Fruit fly (Drosophila melanogaster) whole organism, embryonic: ENCODE results near the gene Bruce.
A peak's percentile ranks its signal among the peaks of the same experiment; 100 is the strongest.

ENCODE experiments used
- CG10543 ChIP-seq: fragments of 200-800 bp; sonication (Bioruptor generic); optimal IDR thresholded peaks from 3 replicates; lab custom pipeline; 2017; ENCODE audit warnings: missing biosample characterization, mild to moderate bottlenecking, missing genetic modification characterization, moderate library complexity
- CG10654 ChIP-seq: fragments of 200-800 bp; sonication (Bioruptor generic); optimal IDR thresholded peaks from 2 replicates; lab custom pipeline; 2016; ENCODE audit warnings: missing biosample characterization, missing genetic modification characterization
- CG11247 ChIP-seq: fragments of 200-800 bp; sonication (Bioruptor generic); IDR thresholded peaks from 2 replicates; pipeline ENCODE4 v1.3.6; 2022; ENCODE audit warnings: missing biosample characterization, missing genetic modification characterization
- CG12659 ChIP-seq: fragments of 200-800 bp; sonication (Bioruptor generic); optimal IDR thresholded peaks from 3 replicates; lab custom pipeline; 2017; ENCODE audit warnings: mild to moderate bottlenecking, missing biosample characterization, missing genetic modification reagents, missing genetic modification characterization
- CG13296 ChIP-seq: fragments of 200-800 bp; sonication (Bioruptor generic); optimal IDR thresholded peaks from 3 replicates; lab custom pipeline; 2018; ENCODE audit warnings: missing biosample characterization, mild to moderate bottlenecking, missing genetic modification characterization
- CG13775 ChIP-seq: fragments of 200-800 bp; sonication (Bioruptor generic); optimal IDR thresholded peaks from 3 replicates; lab custom pipeline; 2017; ENCODE audit warnings: missing biosample characterization, mild to moderate bottlenecking, missing genetic modification characterization
- CG1529 ChIP-seq: fragments of 200-800 bp; sonication (Bioruptor generic); optimal IDR thresholded peaks from 3 replicates; lab custom pipeline; 2018; ENCODE audit warnings: missing biosample characterization, missing genetic modification characterization
- CG15479 ChIP-seq: fragments of 200-800 bp; sonication (Bioruptor generic); optimal IDR thresholded peaks from 3 replicates; lab custom pipeline; 2019; ENCODE audit warnings: missing biosample characterization, mild to moderate bottlenecking, missing genetic modification characterization, moderate library complexity
- CG16779 ChIP-seq: fragments of 200-800 bp; sonication (Bioruptor generic); IDR thresholded peaks from 2 replicates; pipeline ENCODE4 v1.3.6; 2022; ENCODE audit warnings: missing biosample characterization, missing genetic modification characterization
- CG17359 ChIP-seq: fragments of 200-800 bp; sonication (Bioruptor generic); optimal IDR thresholded peaks from 3 replicates; lab custom pipeline; 2018; ENCODE audit warnings: missing biosample characterization, mild to moderate bottlenecking, missing genetic modification characterization, moderate library complexity
- CG17361 ChIP-seq: fragments of 200-800 bp; sonication (Bioruptor generic); IDR thresholded peaks from 3 replicates; pipeline ENCODE4 v1.3.6; 2022; ENCODE audit warnings: missing biosample characterization, missing genetic modification characterization
- CG2199 ChIP-seq: fragments of 200-800 bp; sonication (Bioruptor generic); IDR thresholded peaks from 3 replicates; pipeline ENCODE4 v1.3.6; 2022; ENCODE audit warnings: missing biosample characterization, missing genetic modification characterization
- CG2202 ChIP-seq: fragments of 200-800 bp; sonication (Bioruptor generic); optimal IDR thresholded peaks from 2 replicates; lab custom pipeline; 2018; ENCODE audit warnings: missing biosample characterization, mild to moderate bottlenecking, missing genetic modification characterization
- CG31365 ChIP-seq: fragments of 200-800 bp; sonication (Bioruptor generic); optimal IDR thresholded peaks from 2 replicates; lab custom pipeline; 2018; ENCODE audit warnings: missing biosample characterization, mild to moderate bottlenecking, missing genetic modification characterization
- CG32767 ChIP-seq: fragments of 200-800 bp; sonication (Bioruptor generic); IDR thresholded peaks from 2 replicates; pipeline ENCODE4 v1.3.6; 2022; ENCODE audit warnings: missing biosample characterization, missing genetic modification characterization
- CG4404 ChIP-seq: fragments of 200-800 bp; sonication (Bioruptor generic); IDR thresholded peaks from 2 replicates; pipeline ENCODE4 v1.3.6; 2022; ENCODE audit warnings: missing biosample characterization, missing genetic modification characterization
- CG6254 ChIP-seq: fragments of 200-800 bp; sonication (Bioruptor generic); optimal IDR thresholded peaks from 3 replicates; lab custom pipeline; 2017; ENCODE audit warnings: mild to moderate bottlenecking, missing biosample characterization, missing genetic modification reagents, missing genetic modification characterization
- CG7271 ChIP-seq: fragments of 200-800 bp; sonication (Bioruptor generic); optimal IDR thresholded peaks from 2 replicates; lab custom pipeline; 2018; ENCODE audit warnings: missing biosample characterization, mild to moderate bottlenecking, missing genetic modification characterization, moderate library complexity
- CG7839 ChIP-seq: fragments of 200-800 bp; sonication (Bioruptor generic); optimal IDR thresholded peaks from 3 replicates; lab custom pipeline; 2018; ENCODE audit warnings: missing biosample characterization, mild to moderate bottlenecking, missing genetic modification characterization, moderate library complexity
- CG7987 ChIP-seq: fragments of 200-800 bp; sonication (Bioruptor generic); optimal IDR thresholded peaks from 2 replicates; lab custom pipeline; 2018; ENCODE audit warnings: missing biosample characterization, mild to moderate bottlenecking, missing genetic modification characterization, moderate library complexity
- CG9727 ChIP-seq: fragments of 200-800 bp; sonication (Bioruptor generic); optimal IDR thresholded peaks from 3 replicates; lab custom pipeline; 2017; ENCODE audit warnings: missing biosample characterization, mild to moderate bottlenecking, missing genetic modification characterization
- Dek ChIP-seq: fragments of 200-800 bp; sonication (Bioruptor generic); optimal IDR thresholded peaks from 3 replicates; lab custom pipeline; 2019; ENCODE audit warnings: missing biosample characterization, mild to moderate bottlenecking, missing genetic modification characterization, moderate library complexity
- HLH4C ChIP-seq: fragments of 200-800 bp; sonication (Bioruptor generic); IDR thresholded peaks from 3 replicates; pipeline ENCODE4 v1.3.6; 2022; ENCODE audit warnings: missing biosample characterization, missing genetic modification characterization; ENCODE audit not compliant: partially characterized antibody
- HLHmδ ChIP-seq: fragments of 200-800 bp; sonication (Bioruptor generic); optimal IDR thresholded peaks from 2 replicates; lab custom pipeline; 2018; ENCODE audit warnings: missing biosample characterization, mild to moderate bottlenecking, missing genetic modification characterization, moderate library complexity
- Hand ChIP-seq: fragments of 200-800 bp; sonication (Bioruptor generic); optimal IDR thresholded peaks from 2 replicates; lab custom pipeline; 2017; ENCODE audit warnings: mild to moderate bottlenecking, missing biosample characterization, missing genetic modification reagents, missing genetic modification characterization
- Max ChIP-seq: fragments of 200-800 bp; sonication (Bioruptor generic); optimal IDR thresholded peaks from 2 replicates; lab custom pipeline; 2016; ENCODE audit warnings: missing biosample characterization, mild to moderate bottlenecking, missing genetic modification characterization
- Med ChIP-seq: fragments of 200-800 bp; sonication (Bioruptor generic); peaks from one replicate; lab custom pipeline; 2016; ENCODE audit warnings: missing biosample characterization, missing genetic modification characterization, mild to moderate bottlenecking, inconsistent platforms, moderate library complexity
- Myb ChIP-seq: fragments of 200-800 bp; sonication (Bioruptor generic); optimal IDR thresholded peaks from 2 replicates; lab custom pipeline; 2016; ENCODE audit warnings: missing biosample characterization, missing genetic modification characterization
- NC2α ChIP-seq: fragments of 200-800 bp; sonication (Bioruptor generic); optimal IDR thresholded peaks from 2 replicates; lab custom pipeline; 2016; ENCODE audit warnings: missing biosample characterization, missing genetic modification characterization
- NC2β ChIP-seq: fragments of 200-800 bp; sonication (Bioruptor generic); optimal IDR thresholded peaks from 2 replicates; lab custom pipeline; 2016; ENCODE audit warnings: missing biosample characterization, missing genetic modification characterization
- PHDP ChIP-seq: fragments of 200-800 bp; sonication (Bioruptor generic); optimal IDR thresholded peaks from 3 replicates; lab custom pipeline; 2018; ENCODE audit warnings: missing biosample characterization, mild to moderate bottlenecking, missing genetic modification characterization, moderate library complexity
- Sin3A ChIP-seq: fragments of >200 bp; optimal IDR thresholded peaks from 2 replicates; lab custom pipeline; 2018
- Sox100B ChIP-seq: fragments of 200-800 bp; sonication (Bioruptor generic); optimal IDR thresholded peaks from 3 replicates; lab custom pipeline; 2018; ENCODE audit warnings: missing biosample characterization, mild to moderate bottlenecking, missing genetic modification characterization
- Sry-β ChIP-seq: fragments of 200-800 bp; sonication (Bioruptor generic); optimal IDR thresholded peaks from 2 replicates; lab custom pipeline; 2018; ENCODE audit warnings: missing biosample characterization, mild to moderate bottlenecking, missing genetic modification characterization, moderate library complexity
- Sry-δ ChIP-seq: fragments of 200-800 bp; sonication (Bioruptor generic); optimal IDR thresholded peaks from 2 replicates; lab custom pipeline; 2016; ENCODE audit warnings: missing biosample characterization, missing genetic modification characterization
- bbx ChIP-seq: fragments of 200-800 bp; sonication (Bioruptor generic); IDR thresholded peaks from 2 replicates; pipeline ENCODE4 v1.3.6; 2022; ENCODE audit warnings: missing biosample characterization, missing genetic modification characterization; ENCODE audit not compliant: partially characterized antibody
- bcd ChIP-seq: fragments of 200-800 bp; sonication (Bioruptor generic); optimal IDR thresholded peaks from 2 replicates; lab custom pipeline; 2017; ENCODE audit warnings: missing biosample characterization, mild to moderate bottlenecking, missing genetic modification characterization
- bowl ChIP-seq: fragments of 200-800 bp; sonication (Bioruptor generic); IDR thresholded peaks from 2 replicates; pipeline ENCODE4 v1.3.6; 2022; ENCODE audit warnings: missing biosample characterization, missing genetic modification characterization
- cato ChIP-seq: fragments of 200-800 bp; sonication (Bioruptor generic); optimal IDR thresholded peaks from 2 replicates; lab custom pipeline; 2016; ENCODE audit warnings: missing biosample characterization, missing genetic modification characterization, borderline replicate concordance
- crc ChIP-seq: fragments of 200-800 bp; sonication (Bioruptor generic); optimal IDR thresholded peaks from 2 replicates; lab custom pipeline; 2016; ENCODE audit warnings: missing biosample characterization, missing genetic modification characterization
- dm ChIP-seq: fragments of 200-800 bp; sonication (Bioruptor generic); optimal IDR thresholded peaks from 3 replicates; lab custom pipeline; 2016; ENCODE audit warnings: missing biosample characterization, missing genetic modification characterization
- fd64A ChIP-seq: fragments of 200-800 bp; sonication (Bioruptor generic); optimal IDR thresholded peaks from 3 replicates; lab custom pipeline; 2018; ENCODE audit warnings: missing biosample characterization, mild to moderate bottlenecking, missing genetic modification characterization
- h ChIP-seq: fragments of >200 bp; optimal IDR thresholded peaks from 2 replicates; lab custom pipeline; 2017
- otp ChIP-seq: fragments of 200-800 bp; sonication (Bioruptor generic); IDR thresholded peaks from 3 replicates; pipeline ENCODE4, ENCODE4 v1.3.6; 2022; ENCODE audit warnings: missing biosample characterization, missing genetic modification characterization
- sens ChIP-seq: fragments of 200-800 bp; sonication (Bioruptor generic); peaks from one replicate; lab custom pipeline; 2016; ENCODE audit warnings: missing biosample characterization, missing genetic modification characterization
- sima ChIP-seq: fragments of 200-800 bp; sonication (Bioruptor generic); optimal IDR thresholded peaks from 2 replicates; lab custom pipeline; 2016; ENCODE audit warnings: missing biosample characterization, missing genetic modification characterization
- sr ChIP-seq: fragments of 200-800 bp; sonication (Bioruptor generic); IDR thresholded peaks from 3 replicates; pipeline ENCODE4 v1.3.6; 2022; ENCODE audit warnings: missing biosample characterization, missing genetic modification characterization
- tap ChIP-seq: fragments of 200-800 bp; optimal IDR thresholded peaks from 3 replicates; lab custom pipeline; 2019; ENCODE audit warnings: missing biosample characterization, mild to moderate bottlenecking, missing genetic modification characterization, moderate library complexity
- ttk ChIP-seq: fragments of 200-800 bp; sonication (Bioruptor generic); IDR thresholded peaks from 2 replicates; pipeline ENCODE4 v2.1.2; 2022; ENCODE audit warnings: missing biosample characterization, missing genetic modification characterization
- zen ChIP-seq: fragments of 200-800 bp; sonication (Bioruptor generic); optimal IDR thresholded peaks from 3 replicates; lab custom pipeline; 2018; ENCODE audit warnings: missing biosample characterization, mild to moderate bottlenecking, missing genetic modification characterization, moderate library complexity

The Bruce gene

DNA sequence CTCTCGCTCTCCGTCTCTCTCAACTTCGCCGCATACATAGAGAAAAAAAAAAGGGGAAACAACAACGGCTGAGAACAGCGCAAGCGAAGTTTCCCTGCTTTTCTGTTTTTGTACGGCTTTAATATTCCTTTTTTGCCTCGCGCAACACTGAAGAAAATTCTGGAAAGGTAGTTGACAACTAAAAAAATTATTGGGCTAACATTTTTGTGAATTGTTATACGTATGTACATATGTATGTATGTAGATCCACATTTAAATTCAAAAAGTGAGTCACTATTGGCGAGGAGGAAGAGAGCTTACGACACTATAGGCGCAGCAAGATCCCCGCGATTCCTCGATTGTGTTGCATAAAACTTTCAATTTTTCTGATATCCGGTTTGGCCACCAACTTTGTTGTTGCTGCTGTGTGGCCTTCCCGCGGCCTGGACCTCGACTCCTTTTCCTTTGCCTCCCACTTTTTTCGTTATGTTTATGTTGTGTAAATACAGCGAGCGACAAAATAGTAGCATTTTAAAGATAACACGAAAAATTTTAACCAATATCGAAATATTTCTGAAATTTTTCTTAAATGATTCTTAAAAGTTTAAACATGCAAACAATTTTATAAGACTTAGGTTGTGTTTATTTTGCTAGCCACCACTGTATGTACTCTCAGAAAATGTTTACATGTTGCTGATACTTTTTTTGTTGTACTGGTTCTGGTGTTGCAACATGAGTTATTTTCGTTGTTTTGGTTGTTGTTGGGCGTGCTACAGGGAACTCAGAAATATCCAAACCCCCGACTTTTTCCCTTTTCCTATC is 25.6 kb upstream of the Bruce start (continued):
- TF ChIP-seq CG16779 (GFP tag; lab: Robert Waterston, UW) = no peak
- TF ChIP-seq CG10654 = peak; percentile 66
- peak; percentile 63 for TF ChIP-seq zen (tag; lab: Kevin White, UChicago)
- no peak for TF ChIP-seq bbx (GFP tag; lab: Robert Waterston, UW)
- TF ChIP-seq CG2199 (GFP tag; lab: Robert Waterston, UW) = no peak
- TF ChIP-seq CG9727 = peak; percentile 93
- no peak for TF ChIP-seq CG4404 (GFP tag; lab: Robert Waterston, UW)
- TF ChIP-seq ttk (GFP tag; lab: Robert Waterston, UW) = no peak
- peak; percentile 89 for TF ChIP-seq CG13775 (GFP tag; lab: Kevin White, UChicago)
- peak; percentile 51 for TF ChIP-seq CG2202 (tag; lab: Kevin White, UChicago)
- TF ChIP-seq CG13296 = peak; percentile 73
- TF ChIP-seq Dek (tag; lab: Kevin White, UChicago) = peak; percentile 84
- TF ChIP-seq CG7839 (tag; lab: Kevin White, UChicago) = peak; percentile 84
- no peak for TF ChIP-seq CG32767 (GFP tag; lab: Robert Waterston, UW)
- no peak for TF ChIP-seq HLH4C (GFP tag; lab: Robert Waterston, UW)
- peak; percentile 55 for TF ChIP-seq Myb (GFP tag; lab: Kevin White, UChicago)
- TF ChIP-seq Sin3A = no peak
- peak; percentile 65 for TF ChIP-seq Hand (GFP tag; lab: Kevin White, UChicago)
- TF ChIP-seq NC2β (GFP tag; lab: Kevin White, UChicago) = peak; percentile 79
- TF ChIP-seq sima (GFP tag; lab: Kevin White, UChicago) = peak; percentile 57
- peak; percentile 34 for TF ChIP-seq CG31365 (tag; lab: Kevin White, UChicago)
- TF ChIP-seq PHDP = peak; percentile 83
- no peak for TF ChIP-seq CG17361 (GFP tag; lab: Robert Waterston, UW)
- no peak for TF ChIP-seq fd64A (GFP tag; lab: Kevin White, UChicago)
- TF ChIP-seq sens (GFP tag; lab: Kevin White, UChicago) = peak; percentile 97
- TF ChIP-seq Med = peak; percentile 93
- no peak for TF ChIP-seq CG15479 (GFP tag; lab: Kevin White, UChicago)
- TF ChIP-seq Sry-δ (GFP tag; lab: Kevin White, UChicago) = peak; percentile 36
- TF ChIP-seq Max = peak; percentile 79
- peak; percentile 14 for TF ChIP-seq NC2α (GFP tag; lab: Kevin White, UChicago)
- no peak for TF ChIP-seq CG7987
- TF ChIP-seq CG7271 (tag; lab: Kevin White, UChicago) = peak; percentile 83
- TF ChIP-seq CG12659 = peak; percentile 82
- peak; percentile 55 for TF ChIP-seq crc
- TF ChIP-seq HLHmδ = no peak
- TF ChIP-seq cato (GFP tag; lab: Kevin White, UChicago) = peak; percentile 38
- TF ChIP-seq dm (GFP tag; lab: Kevin White, UChicago) = peak; percentile 64
- TF ChIP-seq Sry-β (GFP tag; lab: Kevin White, UChicago) = peak; percentile 31
- TF ChIP-seq sr (GFP tag; lab: Robert Waterston, UW) = no peak
- no peak for TF ChIP-seq CG11247 (GFP tag; lab: Robert Waterston, UW)
- TF ChIP-seq otp (GFP tag; lab: Robert Waterston, UW) = no peak
- TF ChIP-seq h (lab: Kevin White, UChicago) = no peak
- TF ChIP-seq CG10543 (GFP tag; lab: Kevin White, UChicago) = peak; percentile 46
- TF ChIP-seq bcd (GFP tag; lab: Kevin White, UChicago) = peak; percentile 76
- peak; percentile 87 for TF ChIP-seq Sox100B (GFP tag; lab: Kevin White, UChicago)
- TF ChIP-seq CG6254 = peak; percentile 74
- TF ChIP-seq bowl (GFP tag; lab: Robert Waterston, UW) = no peak
- peak; percentile 83 for TF ChIP-seq tap
- peak; percentile 70 for TF ChIP-seq CG1529 (GFP tag; lab: Kevin White, UChicago)
- TF ChIP-seq CG17359 (tag; lab: Kevin White, UChicago) = peak; percentile 80
